Fruit fly (Drosophila melanogaster) whole organism, embryonic: Measurements from ENCODE around the gene lectin-29Ca.

ENCODE experiments used
- Ada2b ChIP-seq: fragments of 200-800 bp; sonication (Bioruptor generic); IDR thresholded peaks from 2 replicates; pipeline ENCODE4 v1.3.6; 2022; ENCODE audit warnings: missing biosample characterization, missing genetic modification characterization
- Awh ChIP-seq: fragments of 200-800 bp; sonication (Bioruptor generic); IDR thresholded peaks from 2 replicates; pipeline ENCODE4, ENCODE4 v1.3.6; 2022; ENCODE audit warnings: missing biosample characterization, missing genetic modification characterization
- B-H1 ChIP-seq: fragments of 200-800 bp; sonication (Bioruptor generic); IDR thresholded peaks from 3 replicates; pipeline ENCODE4 v1.3.6; 2022; ENCODE audit warnings: missing biosample characterization, missing genetic modification characterization
- CG11456 ChIP-seq: fragments of 200-800 bp; sonication (Bioruptor generic); IDR thresholded peaks from 3 replicates; pipeline ENCODE4 v1.3.6; 2022; ENCODE audit warnings: missing biosample characterization, missing genetic modification characterization
- CG11504 ChIP-seq: fragments of 200-800 bp; sonication (Bioruptor generic); optimal IDR thresholded peaks from 3 replicates; lab custom pipeline; 2019; ENCODE audit warnings: missing biosample characterization, mild to moderate bottlenecking, missing genetic modification characterization, moderate library complexity
- CG12391 ChIP-seq: fragments of 200-800 bp; sonication (Bioruptor generic); optimal IDR thresholded peaks from 3 replicates; lab custom pipeline; 2018; ENCODE audit warnings: missing biosample characterization, mild to moderate bottlenecking, missing genetic modification characterization, moderate library complexity
- CG12769 ChIP-seq: fragments of 200-800 bp; sonication (Bioruptor generic); optimal IDR thresholded peaks from 2 replicates; lab custom pipeline; 2019; ENCODE audit warnings: missing biosample characterization, mild to moderate bottlenecking, missing genetic modification characterization, moderate library complexity
- CG13424 ChIP-seq: fragments of 200-800 bp; sonication (Bioruptor generic); optimal IDR thresholded peaks from 2 replicates; lab custom pipeline; 2019; ENCODE audit warnings: missing biosample characterization, mild to moderate bottlenecking, missing genetic modification characterization, moderate library complexity
- CG13775 ChIP-seq: fragments of 200-800 bp; sonication (Bioruptor generic); optimal IDR thresholded peaks from 3 replicates; lab custom pipeline; 2017; ENCODE audit warnings: missing biosample characterization, mild to moderate bottlenecking, missing genetic modification characterization
- CG17186 ChIP-seq: fragments of 200-800 bp; sonication (Bioruptor generic); optimal IDR thresholded peaks from 3 replicates; lab custom pipeline; 2017; ENCODE audit warnings: missing biosample characterization, missing genetic modification reagents, missing genetic modification characterization
- CG2678 ChIP-seq: fragments of 200-800 bp; sonication (Bioruptor generic); optimal IDR thresholded peaks from 3 replicates; lab custom pipeline; 2019; ENCODE audit warnings: missing biosample characterization, mild to moderate bottlenecking, missing genetic modification characterization, moderate library complexity
- CG31365 ChIP-seq: fragments of 200-800 bp; sonication (Bioruptor generic); optimal IDR thresholded peaks from 2 replicates; lab custom pipeline; 2018; ENCODE audit warnings: missing biosample characterization, mild to moderate bottlenecking, missing genetic modification characterization
- CG42726 ChIP-seq: fragments of 200-800 bp; sonication (Bioruptor generic); IDR thresholded peaks from 2 replicates; pipeline ENCODE4 v1.3.6; 2022; ENCODE audit warnings: missing biosample characterization, missing genetic modification characterization; ENCODE audit not compliant: partially characterized antibody
- CG6765 ChIP-seq: fragments of 200-800 bp; sonication (Bioruptor generic); optimal IDR thresholded peaks from 3 replicates; lab custom pipeline; 2017; ENCODE audit warnings: missing biosample characterization, mild to moderate bottlenecking, missing genetic modification characterization
- CG8290 ChIP-seq, 3 experiments: fragments of 200-800 bp; sonication (Bioruptor generic); optimal IDR thresholded peaks; 2 replicates each; lab custom pipeline; 2016 to 2019; ENCODE audit warnings: missing biosample characterization in 3 of 3, missing genetic modification characterization in 3 of 3, mild to moderate bottlenecking in 2 of 3, moderate library complexity in 1 of 3
- CG8924 ChIP-seq: fragments of 200-800 bp; optimal IDR thresholded peaks from 3 replicates; lab custom pipeline; 2019; ENCODE audit warnings: missing biosample characterization, mild to moderate bottlenecking, missing genetic modification characterization, moderate library complexity
- CG9215 ChIP-seq: fragments of 200-800 bp; sonication (Bioruptor generic); IDR thresholded peaks from 2 replicates; pipeline ENCODE4 v1.3.6; 2022; ENCODE audit warnings: missing biosample characterization, missing genetic modification characterization
- CG9797 ChIP-seq: fragments of 200-800 bp; sonication (Bioruptor generic); optimal IDR thresholded peaks from 3 replicates; lab custom pipeline; 2018; ENCODE audit warnings: missing biosample characterization, mild to moderate bottlenecking, missing genetic modification characterization
- D19B ChIP-seq: fragments of 200-800 bp; sonication (Bioruptor generic); optimal IDR thresholded peaks from 2 replicates; lab custom pipeline; 2017; ENCODE audit warnings: missing biosample characterization, mild to moderate bottlenecking, missing genetic modification characterization
- Dbx ChIP-seq: fragments of 200-800 bp; sonication (Bioruptor generic); IDR thresholded peaks from 3 replicates; pipeline ENCODE4 v1.3.6; 2022; ENCODE audit warnings: missing biosample characterization, missing genetic modification characterization
- E2f2 ChIP-seq: fragments of 200-800 bp; sonication (Bioruptor generic); IDR thresholded peaks from 2 replicates; pipeline ENCODE4 v1.3.6; 2022; ENCODE audit warnings: missing biosample characterization, missing genetic modification characterization
- Gug ChIP-seq: fragments of 200-800 bp; sonication (Bioruptor generic); IDR thresholded peaks from 4 replicates; pipeline ENCODE4 v1.3.6; 2022; ENCODE audit warnings: missing biosample characterization, missing genetic modification characterization
- Lhr ChIP-seq: fragments of 200-800 bp; sonication (Bioruptor generic); optimal IDR thresholded peaks from 3 replicates; lab custom pipeline; 2017; ENCODE audit warnings: mild to moderate bottlenecking, missing biosample characterization, missing genetic modification reagents, missing genetic modification characterization
- Lim3 ChIP-seq: fragments of 200-800 bp; sonication (Bioruptor generic); IDR thresholded peaks from 2 replicates; pipeline ENCODE4 v1.3.6; 2022; ENCODE audit warnings: missing biosample characterization, missing genetic modification characterization
- MESR4 ChIP-seq: fragments of 200-800 bp; sonication (Bioruptor generic); optimal IDR thresholded peaks from 2 replicates; lab custom pipeline; 2018; ENCODE audit warnings: missing biosample characterization, mild to moderate bottlenecking, missing genetic modification characterization, moderate library complexity
- Meics ChIP-seq: fragments of 200-800 bp; sonication (Bioruptor generic); optimal IDR thresholded peaks from 2 replicates; lab custom pipeline; 2017; ENCODE audit warnings: missing biosample characterization, mild to moderate bottlenecking, missing genetic modification characterization
- NfI ChIP-seq: fragments of 200-800 bp; sonication (Bioruptor generic); optimal IDR thresholded peaks from 3 replicates; lab custom pipeline; 2018; ENCODE audit warnings: missing biosample characterization, mild to moderate bottlenecking, missing genetic modification characterization, moderate library complexity
- Opbp ChIP-seq: fragments of 200-800 bp; sonication (Bioruptor generic); IDR thresholded peaks from 3 replicates; pipeline ENCODE4 v1.3.6; 2022; ENCODE audit warnings: missing biosample characterization, missing genetic modification characterization; ENCODE audit not compliant: partially characterized antibody
- Rfx ChIP-seq: fragments of 200-800 bp; sonication (Bioruptor generic); IDR thresholded peaks from 2 replicates; pipeline ENCODE4 v1.3.6; 2022; ENCODE audit warnings: missing biosample characterization, missing genetic modification characterization
- Sry-β ChIP-seq: fragments of 200-800 bp; sonication (Bioruptor generic); optimal IDR thresholded peaks from 2 replicates; lab custom pipeline; 2018; ENCODE audit warnings: missing biosample characterization, mild to moderate bottlenecking, missing genetic modification characterization, moderate library complexity
- caup ChIP-seq: fragments of 200-800 bp; sonication (Bioruptor generic); optimal IDR thresholded peaks from 3 replicates; lab custom pipeline; 2017; ENCODE audit warnings: missing biosample characterization, mild to moderate bottlenecking, missing genetic modification characterization, moderate library complexity; ENCODE audit not compliant: severe bottlenecking
- croc ChIP-seq: fragments of 200-800 bp; sonication (Bioruptor generic); conservative IDR thresholded peaks from 3 replicates; pipeline ENCODE4 v1.3.6; 2022; ENCODE audit warnings: missing biosample characterization, missing genetic modification characterization
- cwo ChIP-seq: fragments of 200-800 bp; sonication (Bioruptor generic); optimal IDR thresholded peaks from 3 replicates; lab custom pipeline; 2017; ENCODE audit warnings: missing biosample characterization, missing genetic modification characterization, mild to moderate bottlenecking, moderate library complexity, missing genetic modification reagents
- dati ChIP-seq: fragments of 200-800 bp; sonication (Bioruptor generic); IDR thresholded peaks from 2 replicates; pipeline ENCODE4 v1.3.6; 2022; ENCODE audit warnings: missing biosample characterization, missing genetic modification characterization
- dimm ChIP-seq: fragments of 200-800 bp; sonication (Bioruptor generic); IDR thresholded peaks from 2 replicates; pipeline ENCODE4 v1.3.6; 2022; ENCODE audit warnings: missing biosample characterization, missing genetic modification characterization
- dpn ChIP-seq, 2 experiments: fragments of 200-800 bp; sonication (Bioruptor generic); optimal IDR thresholded peaks; 3 replicates each; lab custom pipeline; 2016; ENCODE audit warnings: missing biosample characterization in 2 of 2, missing genetic modification characterization in 2 of 2
- eyg ChIP-seq: fragments of 200-800 bp; sonication (Bioruptor generic); optimal IDR thresholded peaks from 3 replicates; lab custom pipeline; 2016; ENCODE audit warnings: missing biosample characterization, missing genetic modification characterization
- gem ChIP-seq: fragments of 200-800 bp; sonication (Bioruptor generic); optimal IDR thresholded peaks from 2 replicates; lab custom pipeline; 2019; ENCODE audit warnings: missing biosample characterization, mild to moderate bottlenecking, missing genetic modification characterization, moderate library complexity
- h ChIP-seq: fragments of >200 bp; optimal IDR thresholded peaks from 2 replicates; lab custom pipeline; 2017
- lbe ChIP-seq: fragments of 200-800 bp; sonication (Bioruptor generic); optimal IDR thresholded peaks from 2 replicates; lab custom pipeline; 2016; ENCODE audit warnings: missing biosample characterization, mild to moderate bottlenecking, missing genetic modification characterization
- nau ChIP-seq: fragments of 200-800 bp; sonication (Bioruptor generic); optimal IDR thresholded peaks from 3 replicates; lab custom pipeline; 2017; ENCODE audit warnings: missing biosample characterization, mild to moderate bottlenecking, missing genetic modification characterization, missing genetic modification reagents
- pan ChIP-seq, 4 experiments: fragments of >200 bp in 3 of 4; fragments of 200-800 bp in 1 of 4; sonication (Bioruptor generic) in 1 of 4; optimal IDR thresholded peaks in 3 of 4; IDR thresholded peaks in 1 of 4; 2 replicates each; pipeline versions ENCODE4 v1.3.6 to Lab custom; 2017 to 2022; ENCODE audit warnings: missing biosample characterization in 2 of 4, missing genetic modification characterization in 2 of 4, mixed read lengths in 1 of 4
- pros ChIP-seq: fragments of 200-800 bp; sonication (Bioruptor generic); optimal IDR thresholded peaks from 3 replicates; lab custom pipeline; 2019; ENCODE audit warnings: missing biosample characterization, mild to moderate bottlenecking, missing genetic modification characterization, moderate library complexity
- schlank ChIP-seq: fragments of 200-800 bp; sonication (Bioruptor generic); optimal IDR thresholded peaks from 2 replicates; lab custom pipeline; 2018; ENCODE audit warnings: missing biosample characterization, mild to moderate bottlenecking, missing genetic modification characterization
- slp2 ChIP-seq: fragments of 200-800 bp; sonication (Bioruptor generic); optimal IDR thresholded peaks from 2 replicates; lab custom pipeline; 2016; ENCODE audit warnings: missing biosample characterization, missing genetic modification characterization
- stwl ChIP-seq: fragments of 200-800 bp; sonication (Bioruptor generic); optimal IDR thresholded peaks from 3 replicates; lab custom pipeline; 2018; ENCODE audit warnings: missing biosample characterization, mild to moderate bottlenecking, missing genetic modification characterization, moderate library complexity
- tio ChIP-seq: fragments of 200-800 bp; sonication (Bioruptor generic); optimal IDR thresholded peaks from 2 replicates; lab custom pipeline; 2017; ENCODE audit warnings: missing biosample characterization, missing genetic modification characterization, inconsistent platforms
- trem ChIP-seq: fragments of 200-800 bp; optimal IDR thresholded peaks from 3 replicates; lab custom pipeline; 2019; ENCODE audit warnings: missing biosample characterization, mild to moderate bottlenecking, missing genetic modification characterization, moderate library complexity

lectin-29Ca gene

DNA sequence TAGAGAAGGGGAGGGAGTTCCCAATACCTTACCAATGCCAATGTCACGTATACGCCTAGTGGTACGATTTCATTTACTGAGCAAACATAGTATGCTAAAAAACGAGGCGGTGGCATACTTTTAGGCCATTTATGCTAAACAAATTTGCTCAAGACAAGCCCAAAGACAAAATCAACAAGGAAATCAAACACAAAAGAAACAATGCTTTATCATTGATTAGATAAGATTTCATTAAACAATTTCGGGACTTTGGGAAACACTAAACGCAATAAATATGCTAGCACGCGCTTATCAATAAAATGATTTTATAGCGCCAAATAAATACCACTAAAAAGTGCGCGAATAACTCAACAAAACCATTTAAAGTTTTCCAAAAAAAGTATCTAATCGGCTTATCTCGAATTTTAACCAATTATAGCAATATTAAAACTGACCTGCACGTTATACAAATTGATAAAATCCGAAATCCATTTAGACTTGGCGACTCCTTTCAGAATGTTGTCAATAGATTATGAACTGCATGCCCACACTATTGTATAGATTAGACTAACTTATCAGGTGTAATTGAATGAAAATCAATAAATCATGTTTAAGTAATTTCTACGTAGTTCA lies 43.4 kb downstream of the lectin-29Ca start (continued):
- TF ChIP-seq CG8924 (peak; percentile 26), slp2 (GFP tag; lab: Kevin White, UChicago) (no peak), stwl (tag; lab: Kevin White, UChicago) (no peak), CG12391 (tag; lab: Kevin White, UChicago) (peak; percentile 21), tio (GFP tag; lab: Kevin White, UChicago) (no peak), Lim3 (GFP tag; lab: Robert Waterston, UW) (no peak), CG12769 (tag; lab: Kevin White, UChicago) (peak; percentile 65), MESR4 (no peak), caup (GFP tag; lab: Kevin White, UChicago) (peak; percentile 54), CG8290 (GFP tag; optimal IDR thresholded peaks at IDR 0.05; lab: Kevin White, UChicago) (no peak), CG8290 (tag; optimal IDR thresholded peaks at IDR 0.05; lab: Kevin White, UChicago) (peak in 1 of 2 experiments; percentile 63), Opbp (GFP tag; lab: Robert Waterston, UW) (no peak), B-H1 (GFP tag; lab: Robert Waterston, UW) (no peak), D19B (GFP tag; lab: Kevin White, UChicago) (no peak), Rfx (no peak; the same call in 1 of the 2 replicates), CG11456 (GFP tag; lab: Robert Waterston, UW) (no peak), h (lab: Kevin White, UChicago) (no peak), pan (optimal IDR thresholded peaks at IDR 0.05; lab: Kevin White, UChicago) (no peak), pan (GFP tag; optimal IDR thresholded peaks at IDR 0.05 in 1 of 2, IDR thresholded peaks at IDR 0.05 in 1 of 2) (peak in 1 of 2 experiments; percentile 35), nau (no peak), eyg (GFP tag; lab: Kevin White, UChicago) (no peak), CG17186 (GFP tag; lab: Kevin White, UChicago) (no peak), dpn (GFP tag; optimal IDR thresholded peaks at IDR 0.05; lab: Kevin White, UChicago) (peak in 1 of 2 experiments; percentile 21), Awh (no peak; the same call in 1 of the 2 replicates), cwo (no peak), gem (tag; lab: Kevin White, UChicago) (peak; percentile 50), NfI (GFP tag; lab: Kevin White, UChicago) (peak; percentile 2), CG2678 (peak; percentile 68), E2f2 (GFP tag; lab: Robert Waterston, UW) (no peak; the same call in 1 of the 2 replicates), Ada2b (GFP tag; lab: Robert Waterston, UW) (peak; percentile 12; the same call in 1 of the 2 replicates), Dbx (peak; percentile 25; the same call in 1 of the 3 replicates), trem (tag; lab: Kevin White, UChicago) (no peak), CG9797 (GFP tag; lab: Kevin White, UChicago) (no peak), CG13775 (GFP tag; lab: Kevin White, UChicago) (no peak), schlank (tag; lab: Kevin White, UChicago) (peak; percentile 36), CG42726 (GFP tag; lab: Robert Waterston, UW) (no peak), dati (no peak), lbe (GFP tag; lab: Kevin White, UChicago) (no peak), CG13424 (tag; lab: Kevin White, UChicago) (peak; percentile 31), croc (GFP tag; lab: Robert Waterston, UW) (no peak), pros (GFP tag; lab: Kevin White, UChicago) (no peak), Lhr (GFP tag; lab: Kevin White, UChicago) (no peak), dimm (no peak), CG9215 (GFP tag; lab: Robert Waterston, UW) (no peak), Gug (GFP tag; lab: Robert Waterston, UW) (no peak), CG6765 (GFP tag; lab: Kevin White, UChicago) (peak; percentile 26), CG11504 (tag; lab: Kevin White, UChicago) (no peak), Sry-β (GFP tag; lab: Kevin White, UChicago) (no peak), CG31365 (tag; lab: Kevin White, UChicago) (peak; percentile 22), Meics (GFP tag; lab: Kevin White, UChicago) (peak; percentile 58)
